Worm (Caenorhabditis elegans) whole organism, late embryonic: Measurements from ENCODE around the gene F07F6.2.

Experiments used
- C08G9.2 ChIP-seq: sonication (generic microtip); optimal IDR thresholded peaks from 2 replicates; lab custom pipeline; 2016; ENCODE audit warnings: mild to moderate bottlenecking, missing genetic modification characterization, moderate library complexity, missing compliant biosample characterization
- ceh-19 ChIP-seq: fragments of 200-800 bp; sonication (Bioruptor generic); optimal IDR thresholded peaks from 2 replicates; lab custom pipeline; 2018; ENCODE audit warnings: mild to moderate bottlenecking, missing genetic modification characterization, missing compliant biosample characterization
- ceh-2 ChIP-seq: sonication (generic microtip); optimal IDR thresholded peaks from 2 replicates; lab custom pipeline; 2016; ENCODE audit warnings: missing genotype, missing genetic modification characterization, missing compliant biosample characterization
- ceh-22 ChIP-seq: sonication (generic microtip); optimal IDR thresholded peaks from 2 replicates; lab custom pipeline; 2017; ENCODE audit warnings: missing biosample characterization, missing genetic modification characterization
- ceh-24 ChIP-seq: sonication (generic microtip); optimal IDR thresholded peaks from 2 replicates; lab custom pipeline; 2016; ENCODE audit warnings: mild to moderate bottlenecking, missing genetic modification characterization, missing compliant biosample characterization
- ceh-6 ChIP-seq: fragments of 200-800 bp; sonication (Bioruptor generic); optimal IDR thresholded peaks from 2 replicates; lab custom pipeline; 2018; ENCODE audit warnings: mild to moderate bottlenecking, missing genetic modification characterization, missing compliant biosample characterization
- ceh-9 ChIP-seq: sonication (generic microtip); optimal IDR thresholded peaks from 2 replicates; lab custom pipeline; 2016; ENCODE audit warnings: mild to moderate bottlenecking, missing genetic modification characterization, inconsistent platforms, missing compliant biosample characterization
- dve-1 ChIP-seq: sonication (generic microtip); optimal IDR thresholded peaks from 2 replicates; lab custom pipeline; 2017; ENCODE audit warnings: antibody characterized with exemption, mild to moderate bottlenecking, missing genetic modification characterization, missing compliant biosample characterization
- ets-4 ChIP-seq: sonication (generic microtip); optimal IDR thresholded peaks from 2 replicates; lab custom pipeline; 2016; ENCODE audit warnings: missing genetic modification characterization, missing compliant biosample characterization
- eyg-1 ChIP-seq: sonication (generic microtip); optimal IDR thresholded peaks from 2 replicates; lab custom pipeline; 2016; ENCODE audit warnings: missing genotype, missing genetic modification characterization, missing compliant biosample characterization
- fax-1 ChIP-seq: sonication (generic microtip); optimal IDR thresholded peaks from 2 replicates; lab custom pipeline; 2016; ENCODE audit warnings: missing genotype, missing genetic modification characterization, missing compliant biosample characterization
- fkh-10 ChIP-seq: fragments of 150-350 bp; optimal IDR thresholded peaks from 2 replicates; lab custom pipeline; 2014; ENCODE audit warnings: missing biosample characterization, missing genetic modification reagents, missing genetic modification characterization
- gmeb-2 ChIP-seq: sonication (generic microtip); optimal IDR thresholded peaks from 2 replicates; lab custom pipeline; 2016; ENCODE audit warnings: missing genetic modification characterization, inconsistent platforms, missing compliant biosample characterization
- hlh-15 ChIP-seq: sonication (generic microtip); optimal IDR thresholded peaks from 2 replicates; lab custom pipeline; 2016; ENCODE audit warnings: missing genetic modification characterization, missing compliant biosample characterization
- madf-2 ChIP-seq: sonication (generic microtip); optimal IDR thresholded peaks from 2 replicates; lab custom pipeline; 2017; ENCODE audit warnings: missing genetic modification characterization, missing compliant biosample characterization
- nfya-1 ChIP-seq: sonication (generic microtip); optimal IDR thresholded peaks from 2 replicates; lab custom pipeline; 2017; ENCODE audit warnings: missing genetic modification characterization, mild to moderate bottlenecking, missing compliant biosample characterization, antibody characterized with exemption, moderate library complexity
- nhr-11 ChIP-seq: fragments of 150-350 bp; optimal IDR thresholded peaks from 2 replicates; lab custom pipeline; 2014; ENCODE audit warnings: missing biosample characterization, missing genetic modification characterization
- nhr-232 ChIP-seq: sonication (generic microtip); optimal IDR thresholded peaks from 2 replicates; lab custom pipeline; 2016; ENCODE audit warnings: missing genetic modification characterization, missing compliant biosample characterization
- npax-4 ChIP-seq: sonication (generic microtip); optimal IDR thresholded peaks from 2 replicates; lab custom pipeline; 2016; ENCODE audit warnings: missing genetic modification characterization, missing compliant biosample characterization
- pag-3 ChIP-seq: sonication (generic microtip); optimal IDR thresholded peaks from 2 replicates; lab custom pipeline; 2016; ENCODE audit warnings: missing compliant biosample characterization, missing genetic modification characterization, borderline replicate concordance
- pha-4 ChIP-seq: fragments of 150-350 bp; optimal IDR thresholded peaks from 2 replicates; lab custom pipeline; 2018; ENCODE audit warnings: missing biosample characterization, missing genetic modification reagents, missing genetic modification characterization
- pqm-1 ChIP-seq: sonication (generic microtip); optimal IDR thresholded peaks from 2 replicates; lab custom pipeline; 2016; ENCODE audit warnings: missing genetic modification characterization, missing compliant biosample characterization
- pros-1 ChIP-seq: fragments of 150-350 bp; optimal IDR thresholded peaks from 2 replicates; lab custom pipeline; 2014; ENCODE audit warnings: missing biosample characterization, missing genetic modification reagents, missing genetic modification characterization
- ref-2 ChIP-seq: sonication (generic microtip); optimal IDR thresholded peaks from 2 replicates; lab custom pipeline; 2016; ENCODE audit warnings: missing genetic modification characterization, missing compliant biosample characterization
- sox-2 ChIP-seq: fragments of 200-800 bp; sonication (Bioruptor generic); IDR thresholded peaks from 2 replicates; pipeline ENCODE4 v1.3.6; 2022; ENCODE audit warnings: missing genetic modification reagents, missing genetic modification characterization, missing compliant biosample characterization
- ttx-3 ChIP-seq: sonication (generic microtip); optimal IDR thresholded peaks from 2 replicates; lab custom pipeline; 2016; ENCODE audit warnings: missing genetic modification reagents, missing genetic modification characterization, missing compliant biosample characterization
- unc-42 ChIP-seq: sonication (generic microtip); optimal IDR thresholded peaks from 2 replicates; lab custom pipeline; 2016; ENCODE audit warnings: missing genotype, missing genetic modification characterization, missing compliant biosample characterization
- unc-55 ChIP-seq: sonication (generic microtip); optimal IDR thresholded peaks from 2 replicates; lab custom pipeline; 2017; ENCODE audit warnings: missing biosample characterization, missing genetic modification reagents, missing genetic modification characterization
- unc-86 ChIP-seq: sonication (generic microtip); optimal IDR thresholded peaks from 2 replicates; lab custom pipeline; 2016; ENCODE audit warnings: missing genetic modification characterization, missing compliant biosample characterization
- zip-5 ChIP-seq: sonication (generic microtip); optimal IDR thresholded peaks from 2 replicates; lab custom pipeline; 2016; ENCODE audit warnings: missing genetic modification characterization, missing compliant biosample characterization
- ztf-16 ChIP-seq: sonication (generic microtip); optimal IDR thresholded peaks from 2 replicates; lab custom pipeline; 2017; ENCODE audit warnings: missing genetic modification characterization, missing compliant biosample characterization

The F07F6.2 gene

DNA sequence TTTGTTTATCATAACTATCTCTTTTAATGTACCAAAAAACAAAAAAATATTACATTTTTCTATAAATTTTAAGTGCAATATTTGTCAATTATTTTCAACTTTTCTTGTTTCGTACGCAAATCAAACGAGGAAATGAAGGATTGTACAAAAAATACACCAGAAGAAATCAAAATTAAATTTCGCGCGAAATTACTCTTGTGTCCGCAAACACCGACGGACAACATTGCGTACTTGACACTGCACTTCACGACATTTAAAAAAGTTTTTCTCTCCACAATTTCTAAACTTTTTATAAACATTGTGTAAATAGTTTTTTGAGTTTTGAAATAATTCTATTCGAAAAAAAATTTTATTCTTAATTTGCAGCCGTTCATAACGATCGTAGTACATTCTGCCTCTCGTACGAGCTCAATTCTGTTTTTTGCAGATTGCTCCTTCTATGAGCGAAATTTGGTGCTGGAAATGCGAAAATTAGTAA lies 44.0 kb downstream of the F07F6.2 start, which contains the start of gene mrps-16:
TSS of gene mrps-16 (plus strand) at position 428 of the 478 bp plus-strand sequence.
- peak; percentile 53 for TF ChIP-seq unc-42 (tag; lab: Kevin White, UChicago)
- no peak for TF ChIP-seq fax-1
- peak; percentile 1 for TF ChIP-seq unc-86 (tag; lab: Kevin White, UChicago)

DNA sequence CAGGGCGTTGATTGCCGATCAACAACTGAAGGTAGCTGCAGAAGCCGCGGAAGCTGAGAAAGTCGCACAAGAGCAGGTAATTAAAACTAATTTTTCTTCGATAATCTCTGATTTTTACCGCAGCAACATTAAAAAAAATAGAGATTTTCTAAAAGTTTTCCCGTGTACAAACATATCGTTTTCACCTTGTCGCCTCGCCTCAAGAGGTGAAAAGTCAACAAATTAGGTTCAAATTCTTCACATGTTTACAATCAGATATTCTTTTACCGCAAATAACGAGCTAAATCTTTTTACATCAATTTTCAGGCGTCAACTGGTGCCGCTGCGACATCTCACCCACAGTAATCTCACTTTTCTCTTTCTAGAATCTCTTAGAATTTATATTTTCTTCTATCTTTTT lies 44.9 kb downstream of the F07F6.2 start, which contains the start of gene ilcr-2:
TSS of gene ilcr-2 (plus strand) at position 301 of the 400 bp plus-strand sequence.
- TF ChIP-seq pqm-1 (tag; lab: Kevin White, UChicago), result no peak
- TF ChIP-seq ets-4, result no peak
- TF ChIP-seq nhr-232 (tag; lab: Kevin White, UChicago), result no peak
- TF ChIP-seq madf-2 (tag; lab: Kevin White, UChicago), result no peak
- no peak for TF ChIP-seq C08G9.2 (tag; lab: Kevin White, UChicago)
- TF ChIP-seq nhr-11 (tag; lab: Kevin White, UChicago), result no peak
- TF ChIP-seq ceh-9 (tag; lab: Kevin White, UChicago), result no peak
- TF ChIP-seq pag-3 (tag; lab: Kevin White, UChicago), result no peak
- TF ChIP-seq ztf-16, result no peak
- no peak for TF ChIP-seq ceh-22
- TF ChIP-seq ttx-3, result no peak
- no peak for TF ChIP-seq ceh-6 (GFP tag; lab: Kevin White, UChicago)
- TF ChIP-seq ceh-2 (tag; lab: Kevin White, UChicago), result no peak
- TF ChIP-seq eyg-1 (tag; lab: Kevin White, UChicago), result no peak

DNA sequence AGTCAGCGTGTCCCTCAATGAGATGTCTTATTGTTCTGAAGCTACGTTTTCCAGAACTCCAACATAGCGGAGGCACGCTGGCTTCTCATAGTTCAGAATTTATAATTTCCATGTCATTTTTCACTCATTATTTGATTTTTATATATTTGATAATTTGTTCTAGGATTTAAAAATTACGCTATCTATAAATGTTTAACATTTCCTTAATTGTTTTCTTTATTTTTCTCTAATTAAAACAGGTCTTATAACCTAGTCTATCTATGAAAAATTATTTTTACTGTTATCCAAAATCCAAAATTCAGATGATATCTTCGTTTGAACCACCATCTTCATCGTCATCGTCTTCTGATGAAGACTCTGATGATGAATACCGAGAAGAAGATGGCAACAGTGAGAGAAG lies 48.3 kb downstream of the F07F6.2 start, which contains the start of gene F56D1.1:
TSS of gene F56D1.1 (plus strand) at position 301 of the 400 bp plus-strand sequence.
- no peak for TF ChIP-seq nfya-1 (tag; lab: Kevin White, UChicago)
- TF ChIP-seq hlh-15 (tag; lab: Kevin White, UChicago), result no peak
- TF ChIP-seq pros-1 (tag; lab: Kevin White, UChicago), result no peak
- TF ChIP-seq pha-4 (tag; lab: Kevin White, UChicago), result no peak
- no peak for TF ChIP-seq ceh-24 (tag; lab: Kevin White, UChicago)
- no peak for TF ChIP-seq sox-2 (GFP tag; lab: Robert Waterston, UW)
- no peak for TF ChIP-seq zip-5 (tag; lab: Kevin White, UChicago)
- no peak for TF ChIP-seq gmeb-2 (tag; lab: Kevin White, UChicago)
- TF ChIP-seq unc-55 (GFP tag; lab: Kevin White, UChicago), result no peak
- no peak for TF ChIP-seq ref-2
- no peak for TF ChIP-seq npax-4
- TF ChIP-seq nhr-11 (tag; lab: Kevin White, UChicago), result no peak
- no peak for TF ChIP-seq ttx-3
- TF ChIP-seq madf-2 (tag; lab: Kevin White, UChicago), result no peak
- TF ChIP-seq fkh-10 (GFP tag; lab: Kevin White, UChicago), result no peak
- no peak for TF ChIP-seq ceh-19 (GFP tag; lab: Kevin White, UChicago)
- no peak for TF ChIP-seq ceh-22
- TF ChIP-seq dve-1 (tag; lab: Kevin White, UChicago), result no peak
